Fruit fly (Drosophila melanogaster) Kc167 (cell line): ENCODE results near the gene CG46464.

Source experiments
- Myc ChIP-seq: fragments of >200 bp; optimal IDR thresholded peaks from 2 replicates; lab custom pipeline; 2017; ENCODE audit warnings: missing external identifiers
- Sin3A ChIP-seq: fragments of >200 bp; optimal IDR thresholded peaks from 2 replicates; lab custom pipeline; 2018; ENCODE audit warnings: missing external identifiers
- h ChIP-seq: fragments of >200 bp; optimal IDR thresholded peaks from 3 replicates; lab custom pipeline; 2018; ENCODE audit warnings: missing external identifiers
- insv ChIP-seq: fragments of >200 bp; optimal IDR thresholded peaks from 3 replicates; lab custom pipeline; 2018; ENCODE audit warnings: missing external identifiers
- psq ChIP-seq: fragments of >200 bp; optimal IDR thresholded peaks from 2 replicates; lab custom pipeline; 2017; ENCODE audit warnings: missing external identifiers
- ttk ChIP-seq: sonication (Bioruptor generic); optimal IDR thresholded peaks from 2 replicates; lab custom pipeline; 2017; ENCODE audit warnings: missing external identifiers

DNA sequence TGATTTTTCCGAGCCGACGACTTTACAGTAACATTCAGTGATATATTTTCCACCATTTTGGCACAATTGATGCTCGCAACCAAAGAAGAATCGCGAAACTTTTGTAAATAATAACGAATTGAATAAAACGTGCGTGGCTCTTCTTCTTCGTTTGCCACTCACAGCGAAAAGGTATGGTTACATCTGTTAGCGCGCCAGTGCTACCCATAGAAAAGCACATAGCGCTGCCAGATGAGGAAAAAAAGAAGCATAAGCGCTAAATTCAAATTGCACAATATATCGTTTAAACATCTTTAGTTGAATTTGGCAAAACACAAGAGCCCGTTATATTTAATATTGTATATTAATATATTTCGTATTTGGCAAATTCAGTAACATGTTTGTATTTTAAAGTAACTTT, 21.8 kb downstream of the CG46464 start, which contains the start of gene CG8611:
- TF ChIP-seq ttk, result no peak
- TF ChIP-seq h (lab: Kevin White, UChicago), result no peak
- no peak for TF ChIP-seq Myc
- no peak for TF ChIP-seq psq (lab: Kevin White, UChicago)
- TF ChIP-seq Sin3A (lab: Kevin White, UChicago), result no peak
- TF ChIP-seq insv (lab: Kevin White, UChicago), result no peak
